Worm (Caenorhabditis elegans): ENCODE measurements around the gene F42A10.7.

- TF ChIP-seq mxl-3 (GFP tag; optimal IDR thresholded peaks at IDR 0.05), result no peak
- no peak for TF ChIP-seq fkh-10 (GFP tag; optimal IDR thresholded peaks at IDR 0.05)
- TF ChIP-seq lin-39 (tag; optimal IDR thresholded peaks at IDR 0.05), result no peak
- no peak for TF ChIP-seq unc-130 (GFP tag; optimal IDR thresholded peaks at IDR 0.05)
- TF ChIP-seq nhr-25 (tag; optimal IDR thresholded peaks at IDR 0.05; ENCODE audit: borderline replicate concordance, insufficient read depth), result no peak
Observed at ce11 chrIII:6168497-6169227, 9.8 kb downstream of the F42A10.7 start, which contains the start of gene efk-1.
